Worm (Caenorhabditis elegans): ENCODE results near the gene psd-1.

DNA sequence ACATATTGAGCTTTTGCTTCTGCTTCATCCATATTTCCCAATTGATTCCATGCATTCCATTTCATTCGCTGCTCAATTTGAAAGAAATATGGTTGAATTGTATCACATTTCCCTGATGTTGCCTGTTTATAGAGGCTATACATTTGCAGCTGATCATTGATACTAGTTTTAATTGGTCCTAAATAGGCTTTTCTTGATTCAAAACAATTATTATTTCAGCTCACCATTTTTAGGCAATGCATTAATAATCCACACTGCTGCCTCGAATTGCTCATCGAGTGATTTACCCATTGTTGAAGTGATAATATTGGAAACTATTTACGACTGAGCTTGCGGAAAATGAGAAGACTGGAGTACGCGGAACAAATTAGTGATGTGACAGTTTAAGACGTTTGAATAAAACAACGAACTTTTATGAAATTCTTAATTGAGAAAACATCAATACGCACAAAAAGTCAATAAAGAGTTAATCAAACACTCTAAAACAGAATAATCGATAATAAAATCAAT is 33.5 kb upstream of the psd-1 start, which contains the start of gene acbp-4:
- no peak for TF ChIP-seq fkh-6 (tag; optimal IDR thresholded peaks at IDR 0.05)
- TF ChIP-seq ama-1 (optimal IDR thresholded peaks at IDR 0.05) = no peak
- no peak for TF ChIP-seq ceh-31 (tag; optimal IDR thresholded peaks at IDR 0.05)
- no peak for TF ChIP-seq K02D7.2 (tag; optimal IDR thresholded peaks at IDR 0.05)
- TF ChIP-seq ceh-22 (tag; optimal IDR thresholded peaks at IDR 0.05) = no peak
- no peak for TF ChIP-seq ceh-9 (tag; optimal IDR thresholded peaks at IDR 0.05)
- no peak for TF ChIP-seq tbx-2 (tag; optimal IDR thresholded peaks at IDR 0.05)
- no peak for TF ChIP-seq pax-1 (tag; optimal IDR thresholded peaks at IDR 0.05)
- TF ChIP-seq F13H6.1 (tag; optimal IDR thresholded peaks at IDR 0.05) = no peak
- no peak for TF ChIP-seq lin-11 (tag; optimal IDR thresholded peaks at IDR 0.05)
- no peak for TF ChIP-seq sdc-2 (tag; optimal IDR thresholded peaks at IDR 0.05)
